Fruit fly (Drosophila melanogaster) whole organism, embryonic: ENCODE results near the gene CG14839.

ENCODE experiments used
- Adf1 ChIP-seq: fragments of 200-800 bp; sonication (Bioruptor generic); IDR thresholded peaks from 2 replicates; pipeline ENCODE4 v1.3.6; 2022; ENCODE audit warnings: missing biosample characterization, missing genetic modification characterization
- BtbVII ChIP-seq: fragments of 200-800 bp; sonication (Bioruptor generic); optimal IDR thresholded peaks from 3 replicates; lab custom pipeline; 2017; ENCODE audit warnings: missing biosample characterization, mild to moderate bottlenecking, missing genetic modification characterization
- CG10431 ChIP-seq: fragments of 200-800 bp; sonication (Bioruptor generic); optimal IDR thresholded peaks from 3 replicates; lab custom pipeline; 2018; ENCODE audit warnings: missing biosample characterization, mild to moderate bottlenecking, missing genetic modification characterization
- CG10543 ChIP-seq: fragments of 200-800 bp; sonication (Bioruptor generic); optimal IDR thresholded peaks from 3 replicates; lab custom pipeline; 2017; ENCODE audit warnings: missing biosample characterization, mild to moderate bottlenecking, missing genetic modification characterization, moderate library complexity
- CG11695 ChIP-seq: fragments of 200-800 bp; sonication (Bioruptor generic); IDR thresholded peaks from 3 replicates; pipeline ENCODE4 v1.3.6; 2022; ENCODE audit warnings: missing biosample characterization, missing genetic modification characterization
- CG15601 ChIP-seq: fragments of 200-800 bp; sonication (Bioruptor generic); optimal IDR thresholded peaks from 3 replicates; lab custom pipeline; 2019; ENCODE audit warnings: missing biosample characterization, mild to moderate bottlenecking, missing genetic modification characterization, moderate library complexity
- CG17568 ChIP-seq: fragments of 200-800 bp; sonication (Bioruptor generic); optimal IDR thresholded peaks from 2 replicates; lab custom pipeline; 2018; ENCODE audit warnings: missing biosample characterization, mild to moderate bottlenecking, missing genetic modification characterization, moderate library complexity
- CG2120 ChIP-seq: fragments of 200-800 bp; sonication (Bioruptor generic); optimal IDR thresholded peaks from 3 replicates; lab custom pipeline; 2016; ENCODE audit warnings: missing biosample characterization, missing genetic modification characterization
- CG3065 ChIP-seq: fragments of 200-800 bp; sonication (Bioruptor generic); optimal IDR thresholded peaks from 2 replicates; lab custom pipeline; 2016; ENCODE audit warnings: missing biosample characterization, missing genetic modification characterization
- CG34376 ChIP-seq: fragments of 200-800 bp; sonication (Bioruptor generic); optimal IDR thresholded peaks from 2 replicates; lab custom pipeline; 2018; ENCODE audit warnings: missing biosample characterization, mild to moderate bottlenecking, missing genetic modification characterization
- CG43689 ChIP-seq: fragments of 200-800 bp; sonication (Bioruptor generic); IDR thresholded peaks from 2 replicates; pipeline ENCODE4 v1.3.6; 2022; ENCODE audit warnings: missing biosample characterization, missing genetic modification characterization
- CG4617 ChIP-seq: fragments of 200-800 bp; sonication (Bioruptor generic); optimal IDR thresholded peaks from 3 replicates; lab custom pipeline; 2016; ENCODE audit warnings: missing biosample characterization, missing genetic modification characterization, borderline replicate concordance
- CG4730 ChIP-seq: fragments of 200-800 bp; sonication (Bioruptor generic); IDR thresholded peaks from 2 replicates; pipeline ENCODE4 v1.3.6; 2022; ENCODE audit warnings: missing biosample characterization, missing genetic modification characterization
- CG5953 ChIP-seq: fragments of 200-800 bp; sonication (Bioruptor generic); IDR thresholded peaks from 2 replicates; pipeline ENCODE4 v1.3.6; 2022; ENCODE audit warnings: missing biosample characterization, missing genetic modification characterization
- CG6254 ChIP-seq: fragments of 200-800 bp; sonication (Bioruptor generic); optimal IDR thresholded peaks from 3 replicates; lab custom pipeline; 2017; ENCODE audit warnings: mild to moderate bottlenecking, missing biosample characterization, missing genetic modification reagents, missing genetic modification characterization
- CG6683 ChIP-seq: fragments of 200-800 bp; sonication (Bioruptor generic); optimal IDR thresholded peaks from 2 replicates; lab custom pipeline; 2017; ENCODE audit warnings: missing biosample characterization, mild to moderate bottlenecking, missing genetic modification characterization, missing genetic modification reagents
- CG7556 ChIP-seq: fragments of 200-800 bp; sonication (Bioruptor generic); optimal IDR thresholded peaks from 2 replicates; lab custom pipeline; 2017; ENCODE audit warnings: missing biosample characterization, mild to moderate bottlenecking, missing genetic modification characterization
- CG7928 ChIP-seq: fragments of 200-800 bp; sonication (Bioruptor generic); optimal IDR thresholded peaks from 2 replicates; lab custom pipeline; 2017; ENCODE audit warnings: missing biosample characterization, mild to moderate bottlenecking, missing genetic modification characterization
- CG8290 ChIP-seq, 3 experiments: fragments of 200-800 bp; sonication (Bioruptor generic); optimal IDR thresholded peaks; 2 replicates each; lab custom pipeline; 2016 to 2019; ENCODE audit warnings: missing biosample characterization in 3 of 3, missing genetic modification characterization in 3 of 3, mild to moderate bottlenecking in 2 of 3, moderate library complexity in 1 of 3
- Dp ChIP-seq: fragments of 200-800 bp; sonication (Bioruptor generic); optimal IDR thresholded peaks from 2 replicates; lab custom pipeline; 2018; ENCODE audit warnings: missing biosample characterization, mild to moderate bottlenecking, missing genetic modification characterization, moderate library complexity
- Hey ChIP-seq: fragments of 200-800 bp; sonication (Bioruptor generic); optimal IDR thresholded peaks from 3 replicates; lab custom pipeline; 2018; ENCODE audit warnings: missing biosample characterization, mild to moderate bottlenecking, missing genetic modification characterization
- Kr ChIP-seq: fragments of 200-800 bp; sonication (Bioruptor generic); optimal IDR thresholded peaks from 2 replicates; lab custom pipeline; 2017; ENCODE audit warnings: missing biosample characterization, mild to moderate bottlenecking, missing genetic modification characterization
- Med ChIP-seq: fragments of 200-800 bp; sonication (Bioruptor generic); peaks from one replicate; lab custom pipeline; 2016; ENCODE audit warnings: missing biosample characterization, missing genetic modification characterization, mild to moderate bottlenecking, inconsistent platforms, moderate library complexity
- Nf-YB ChIP-seq: fragments of 200-800 bp; sonication (Bioruptor generic); optimal IDR thresholded peaks from 3 replicates; lab custom pipeline; 2019; ENCODE audit warnings: missing biosample characterization, mild to moderate bottlenecking, missing genetic modification characterization, moderate library complexity
- Vsx1 ChIP-seq: fragments of 200-800 bp; sonication (Bioruptor generic); optimal IDR thresholded peaks from 2 replicates; lab custom pipeline; 2017; ENCODE audit warnings: missing biosample characterization, mild to moderate bottlenecking, missing genetic modification characterization, missing genetic modification reagents
- YL-1 ChIP-seq: fragments of 200-800 bp; sonication (Bioruptor generic); optimal IDR thresholded peaks from 3 replicates; lab custom pipeline; 2017; ENCODE audit warnings: missing biosample characterization, mild to moderate bottlenecking, missing genetic modification characterization
- ato ChIP-seq: fragments of 200-800 bp; sonication (Bioruptor generic); IDR thresholded peaks from 2 replicates; pipeline ENCODE4 v1.3.6; 2022; ENCODE audit warnings: missing biosample characterization, missing genetic modification characterization; ENCODE audit not compliant: partially characterized antibody
- chinmo ChIP-seq: fragments of 200-800 bp; sonication (Bioruptor generic); IDR thresholded peaks from 4 replicates; pipeline ENCODE4 v1.3.6; 2022; ENCODE audit warnings: missing biosample characterization, missing genetic modification characterization; ENCODE audit not compliant: partially characterized antibody
- da ChIP-seq: fragments of 200-800 bp; sonication (Bioruptor generic); optimal IDR thresholded peaks from 2 replicates; lab custom pipeline; 2016; ENCODE audit warnings: missing biosample characterization, missing genetic modification characterization
- ftz-f1 ChIP-seq: fragments of 200-800 bp; sonication (Bioruptor generic); optimal IDR thresholded peaks from 2 replicates; lab custom pipeline; 2016; ENCODE audit warnings: missing biosample characterization, missing genetic modification characterization
- gfzf ChIP-seq: fragments of 200-800 bp; sonication (Bioruptor generic); optimal IDR thresholded peaks from 2 replicates; lab custom pipeline; 2016; ENCODE audit warnings: missing biosample characterization, mild to moderate bottlenecking, missing genetic modification characterization, moderate library complexity
- insv ChIP-seq, 2 experiments: fragments of 200-800 bp; sonication (Bioruptor generic); optimal IDR thresholded peaks; 3 replicates each; lab custom pipeline; 2016 to 2018; ENCODE audit warnings: missing biosample characterization in 2 of 2, missing genetic modification characterization in 2 of 2
- jumu ChIP-seq: fragments of 200-800 bp; sonication (Bioruptor generic); optimal IDR thresholded peaks from 3 replicates; lab custom pipeline; 2016; ENCODE audit warnings: missing biosample characterization, missing genetic modification characterization
- lbe ChIP-seq: fragments of 200-800 bp; sonication (Bioruptor generic); optimal IDR thresholded peaks from 2 replicates; lab custom pipeline; 2016; ENCODE audit warnings: missing biosample characterization, mild to moderate bottlenecking, missing genetic modification characterization
- mirr ChIP-seq: fragments of 200-800 bp; sonication (Bioruptor generic); optimal IDR thresholded peaks from 3 replicates; lab custom pipeline; 2018; ENCODE audit warnings: missing biosample characterization, mild to moderate bottlenecking, missing genetic modification characterization
- odd ChIP-seq: fragments of 200-800 bp; sonication (Bioruptor generic); optimal IDR thresholded peaks from 2 replicates; lab custom pipeline; 2017; ENCODE audit warnings: missing biosample characterization, mild to moderate bottlenecking, missing genetic modification characterization
- pan ChIP-seq, 4 experiments: fragments of >200 bp in 3 of 4; fragments of 200-800 bp in 1 of 4; sonication (Bioruptor generic) in 1 of 4; optimal IDR thresholded peaks in 3 of 4; IDR thresholded peaks in 1 of 4; 2 replicates each; pipeline versions ENCODE4 v1.3.6 to Lab custom; 2017 to 2022; ENCODE audit warnings: missing biosample characterization in 2 of 4, missing genetic modification characterization in 2 of 4, mixed read lengths in 1 of 4
- rib ChIP-seq: fragments of 200-800 bp; sonication (Bioruptor generic); IDR thresholded peaks from 2 replicates; pipeline ENCODE4 v1.3.6; 2022; ENCODE audit warnings: missing biosample characterization, missing genetic modification characterization
- salm ChIP-seq: fragments of 200-800 bp; sonication (Bioruptor generic); optimal IDR thresholded peaks from 2 replicates; lab custom pipeline; 2018; ENCODE audit warnings: missing biosample characterization, mild to moderate bottlenecking, missing genetic modification characterization
- scrt ChIP-seq: fragments of 200-800 bp; sonication (Bioruptor generic); optimal IDR thresholded peaks from 2 replicates; lab custom pipeline; 2018; ENCODE audit warnings: missing biosample characterization, mild to moderate bottlenecking, missing genetic modification characterization, moderate library complexity
- sd ChIP-seq: fragments of 200-800 bp; sonication (Bioruptor generic); optimal IDR thresholded peaks from 3 replicates; lab custom pipeline; 2018; ENCODE audit warnings: missing biosample characterization, mild to moderate bottlenecking, missing genetic modification characterization, moderate library complexity
- sqz ChIP-seq: fragments of 200-800 bp; sonication (Bioruptor generic); optimal IDR thresholded peaks from 3 replicates; lab custom pipeline; 2018; ENCODE audit warnings: missing biosample characterization, mild to moderate bottlenecking, missing genetic modification characterization
- trem ChIP-seq: fragments of 200-800 bp; optimal IDR thresholded peaks from 3 replicates; lab custom pipeline; 2019; ENCODE audit warnings: missing biosample characterization, mild to moderate bottlenecking, missing genetic modification characterization, moderate library complexity
- yki ChIP-seq: fragments of >200 bp; optimal IDR thresholded peaks from 3 replicates; lab custom pipeline; 2018
- zfh2 ChIP-seq: fragments of 200-800 bp; sonication (Bioruptor generic); optimal IDR thresholded peaks from 2 replicates; lab custom pipeline; 2016; ENCODE audit warnings: missing biosample characterization, missing genetic modification characterization

Gene CG14839

dm6 chr3R:14286320-14287190 is 24.4 kb downstream of the CG14839 start, which contains the start of gene trx (continued):
- TF ChIP-seq CG15601 (tag; lab: Kevin White, UChicago) (peak; percentile 29), zfh2 (GFP tag; lab: Kevin White, UChicago) (peak; percentile 4), ato (GFP tag; lab: Robert Waterston, UW) (no peak), insv (GFP tag; optimal IDR thresholded peaks at IDR 0.05; lab: Kevin White, UChicago) (peak in 1 of 2 experiments; percentile 50), sqz (GFP tag; lab: Kevin White, UChicago) (peak; percentile 51), CG4617 (peak; percentile 95), CG10431 (GFP tag; lab: Kevin White, UChicago) (peak; percentile 32), CG7928 (GFP tag; lab: Kevin White, UChicago) (peak; percentile 9), odd (GFP tag; lab: Kevin White, UChicago) (no peak), chinmo (GFP tag; lab: Robert Waterston, UW) (no peak), yki (lab: Kevin White, UChicago) (peak; percentile 93), CG8290 (GFP tag; optimal IDR thresholded peaks at IDR 0.05; lab: Kevin White, UChicago) (peak; percentile 13), CG8290 (tag; optimal IDR thresholded peaks at IDR 0.05; lab: Kevin White, UChicago) (peak in 1 of 2 experiments; percentile 41), salm (peak; percentile 17), jumu (GFP tag; lab: Kevin White, UChicago) (peak; percentile 29), CG3065 (GFP tag; lab: Kevin White, UChicago) (no peak), Kr (GFP tag; lab: Kevin White, UChicago) (no peak), CG10543 (GFP tag; lab: Kevin White, UChicago) (peak; percentile 33), Dp (GFP tag; lab: Kevin White, UChicago) (peak; percentile 71)

DNA sequence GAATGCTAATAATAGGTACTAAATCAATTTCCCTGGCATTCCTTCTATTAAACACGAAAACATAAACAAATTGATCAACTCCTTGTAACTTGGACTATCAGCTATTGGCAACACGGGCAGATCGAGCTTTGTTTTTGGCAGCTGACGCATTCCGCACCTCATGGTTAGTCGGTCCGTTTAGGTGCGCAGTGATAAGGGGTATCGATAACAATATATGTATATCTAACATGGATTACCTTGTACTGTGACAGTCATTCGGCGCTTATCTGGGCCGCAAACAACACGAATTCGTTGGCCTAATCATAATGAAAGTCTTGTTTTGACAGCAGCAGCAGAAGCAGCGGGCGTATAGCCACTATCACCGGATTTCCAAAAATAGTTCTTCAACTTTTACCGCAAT is 25.8 kb downstream of the CG14839 start:
- no peak for TF ChIP-seq ftz-f1 (GFP tag; lab: Kevin White, UChicago)
- no peak for TF ChIP-seq CG11695 (GFP tag; lab: Robert Waterston, UW)
- TF ChIP-seq chinmo (GFP tag; lab: Robert Waterston, UW): 0 out of 4 replicates have a peak, but pooled peaks have one; percentile 4
- TF ChIP-seq CG2120 (GFP tag; lab: Kevin White, UChicago): no peak
- peak; percentile 38 for TF ChIP-seq Med
- TF ChIP-seq YL-1 (GFP tag; lab: Kevin White, UChicago): no peak
- TF ChIP-seq Dp (GFP tag; lab: Kevin White, UChicago): no peak
- TF ChIP-seq lbe (GFP tag; lab: Kevin White, UChicago): no peak
- no peak for TF ChIP-seq Adf1 (GFP tag; lab: Robert Waterston, UW)
- no peak for TF ChIP-seq trem
- TF ChIP-seq mirr (GFP tag; lab: Kevin White, UChicago): peak; percentile 85
- TF ChIP-seq CG4730 (GFP tag; lab: Robert Waterston, UW): no peak
- TF ChIP-seq da (GFP tag; lab: Kevin White, UChicago): no peak
- peak; percentile 53 for TF ChIP-seq CG6254 (GFP tag; lab: Kevin White, UChicago)
- no peak for TF ChIP-seq BtbVII
- no peak for TF ChIP-seq rib (GFP tag; lab: Robert Waterston, UW)
- TF ChIP-seq pan (optimal IDR thresholded peaks at IDR 0.05; lab: Kevin White, UChicago): no peak
- peak in 1 of 2 experiments; percentile 25 for TF ChIP-seq pan (GFP tag; optimal IDR thresholded peaks at IDR 0.05 in 1 of 2, IDR thresholded peaks at IDR 0.05 in 1 of 2)
- TF ChIP-seq gfzf: no peak
- no peak for TF ChIP-seq Nf-YB
- TF ChIP-seq CG34376: peak; percentile 70
- no peak for TF ChIP-seq CG7556 (GFP tag; lab: Kevin White, UChicago)
- TF ChIP-seq CG43689 (GFP tag; lab: Robert Waterston, UW): no peak
- TF ChIP-seq CG5953 (GFP tag; lab: Robert Waterston, UW): 0 out of 2 replicates have a peak, but pooled peaks have one; percentile 14
- TF ChIP-seq sd (tag; lab: Kevin White, UChicago): peak; percentile 83
- peak; percentile 78 for TF ChIP-seq Hey (tag; lab: Kevin White, UChicago)
- no peak for TF ChIP-seq CG17568 (GFP tag; lab: Kevin White, UChicago)
- no peak for TF ChIP-seq CG6683 (GFP tag; lab: Kevin White, UChicago)
- TF ChIP-seq CG8290 (GFP tag; optimal IDR thresholded peaks at IDR 0.05; lab: Kevin White, UChicago): no peak
- TF ChIP-seq CG8290 (tag; optimal IDR thresholded peaks at IDR 0.05; lab: Kevin White, UChicago): peak in 1 of 2 experiments; percentile 10
- no peak for TF ChIP-seq Vsx1 (GFP tag; lab: Kevin White, UChicago)
- TF ChIP-seq scrt: no peak
